Worm (Caenorhabditis elegans) whole organism, late embryonic: ENCODE measurements around the gene E01G6.1.

Experiments
- C08G9.2 ChIP-seq: sonication (generic microtip); optimal IDR thresholded peaks from 2 replicates; lab custom pipeline; 2016; ENCODE audit warnings: mild to moderate bottlenecking, missing genetic modification characterization, moderate library complexity, missing compliant biosample characterization
- K02D7.2 ChIP-seq: sonication (generic microtip); optimal IDR thresholded peaks from 2 replicates; lab custom pipeline; 2017; ENCODE audit warnings: mild to moderate bottlenecking, missing genetic modification characterization, missing compliant biosample characterization
- Y22D7AL.16 ChIP-seq: sonication (generic microtip); optimal IDR thresholded peaks from 2 replicates; lab custom pipeline; 2016; ENCODE audit warnings: missing genetic modification characterization, missing compliant biosample characterization
- ama-1 ChIP-seq: fragments of 150-350 bp; optimal IDR thresholded peaks from 2 replicates; lab custom pipeline; 2014
- ceh-19 ChIP-seq: fragments of 200-800 bp; sonication (Bioruptor generic); optimal IDR thresholded peaks from 2 replicates; lab custom pipeline; 2018; ENCODE audit warnings: mild to moderate bottlenecking, missing genetic modification characterization, missing compliant biosample characterization
- ceh-22 ChIP-seq: sonication (generic microtip); optimal IDR thresholded peaks from 2 replicates; lab custom pipeline; 2017; ENCODE audit warnings: missing biosample characterization, missing genetic modification characterization
- elt-4 ChIP-seq: sonication (generic microtip); optimal IDR thresholded peaks from 2 replicates; lab custom pipeline; 2016; ENCODE audit warnings: missing genetic modification characterization, missing compliant biosample characterization
- gmeb-2 ChIP-seq: sonication (generic microtip); optimal IDR thresholded peaks from 2 replicates; lab custom pipeline; 2016; ENCODE audit warnings: missing genetic modification characterization, inconsistent platforms, missing compliant biosample characterization
- hlh-15 ChIP-seq: sonication (generic microtip); optimal IDR thresholded peaks from 2 replicates; lab custom pipeline; 2016; ENCODE audit warnings: missing genetic modification characterization, missing compliant biosample characterization

The E01G6.1 gene

ce11 chrX:12315268-12315667, 54.6 kb downstream of the E01G6.1 start, which contains the start of gene xtr-2:
TSS of gene xtr-2 (plus strand) at chrX:12315568.
- TF ChIP-seq ceh-22 (tag; lab: Kevin White, UChicago) = no peak
- no peak for TF ChIP-seq ceh-19 (GFP tag; lab: Kevin White, UChicago)
- no peak for TF ChIP-seq hlh-15
- no peak for TF ChIP-seq Y22D7AL.16 (tag; lab: Kevin White, UChicago)
- no peak for TF ChIP-seq ama-1 (lab: Kevin White, UChicago)
- no peak for TF ChIP-seq elt-4 (tag; lab: Kevin White, UChicago)
- TF ChIP-seq C08G9.2 = no peak
- no peak for TF ChIP-seq K02D7.2 (tag; lab: Kevin White, UChicago)
- no peak for TF ChIP-seq gmeb-2 (tag; lab: Kevin White, UChicago)
- TF ChIP-seq, all 69 proteins: peak for 0
